Worm (Caenorhabditis elegans) whole organism, L1 larva: ENCODE measurements around the gene hsp-110.

ENCODE experiments used
- ama-1 ChIP-seq: fragments of 150-350 bp; optimal IDR thresholded peaks from 2 replicates; lab custom pipeline; 2014
- ces-1 ChIP-seq: fragments of 150-350 bp; optimal IDR thresholded peaks from 2 replicates; lab custom pipeline; 2014; ENCODE audit warnings: missing biosample characterization, missing genetic modification reagents, missing genetic modification characterization
- egl-27 ChIP-seq, 2 experiments: fragments of 150-350 bp in 1 of 2; sonication (generic microtip); optimal IDR thresholded peaks; 3 replicates each; lab custom pipeline; 2017 to 2018; ENCODE audit warnings: missing biosample characterization in 2 of 2, missing genetic modification characterization in 2 of 2, missing genetic modification reagents in 2 of 2
- irx-1 ChIP-seq: sonication (generic microtip); optimal IDR thresholded peaks from 2 replicates; lab custom pipeline; 2016; ENCODE audit warnings: missing genetic modification characterization, missing compliant biosample characterization
- jun-1 ChIP-seq: fragments of 150-350 bp; optimal IDR thresholded peaks from 2 replicates; lab custom pipeline; 2014; ENCODE audit warnings: missing biosample characterization, missing genetic modification reagents, missing genetic modification characterization
- lsy-2 ChIP-seq, 2 experiments: fragments of 150-350 bp; optimal IDR thresholded peaks; 2 replicates each; lab custom pipeline; 2014; ENCODE audit warnings: missing biosample characterization in 2 of 2, missing genetic modification characterization in 2 of 2
- nhr-237 ChIP-seq: fragments of 150-350 bp; optimal IDR thresholded peaks from 2 replicates; lab custom pipeline; 2014; ENCODE audit warnings: missing biosample characterization, missing genetic modification characterization
- nhr-28 ChIP-seq: fragments of 150-350 bp; optimal IDR thresholded peaks from 2 replicates; lab custom pipeline; 2014; ENCODE audit warnings: missing biosample characterization, missing genetic modification characterization
- rnt-1 ChIP-seq: sonication (generic microtip); optimal IDR thresholded peaks from 2 replicates; lab custom pipeline; 2016; ENCODE audit warnings: mild to moderate bottlenecking, missing genetic modification characterization, moderate library complexity, missing compliant biosample characterization
- skn-1 ChIP-seq: fragments of 150-350 bp; optimal IDR thresholded peaks from 2 replicates; lab custom pipeline; 2014; ENCODE audit warnings: missing biosample characterization, missing genetic modification characterization
- zag-1 ChIP-seq: fragments of 150-350 bp; optimal IDR thresholded peaks from 2 replicates; lab custom pipeline; 2014; ENCODE audit warnings: missing biosample characterization, missing genetic modification characterization
- ztf-11 ChIP-seq, 2 experiments: sonication (generic microtip); optimal IDR thresholded peaks; 2 replicates each; lab custom pipeline; 2016 to 2017; ENCODE audit warnings: missing genetic modification characterization in 2 of 2, missing biosample characterization in 1 of 2, missing compliant biosample characterization in 1 of 2
- ztf-4 ChIP-seq: fragments of 150-350 bp; optimal IDR thresholded peaks from 2 replicates; lab custom pipeline; 2014; ENCODE audit warnings: missing biosample characterization, missing genetic modification characterization

DNA sequence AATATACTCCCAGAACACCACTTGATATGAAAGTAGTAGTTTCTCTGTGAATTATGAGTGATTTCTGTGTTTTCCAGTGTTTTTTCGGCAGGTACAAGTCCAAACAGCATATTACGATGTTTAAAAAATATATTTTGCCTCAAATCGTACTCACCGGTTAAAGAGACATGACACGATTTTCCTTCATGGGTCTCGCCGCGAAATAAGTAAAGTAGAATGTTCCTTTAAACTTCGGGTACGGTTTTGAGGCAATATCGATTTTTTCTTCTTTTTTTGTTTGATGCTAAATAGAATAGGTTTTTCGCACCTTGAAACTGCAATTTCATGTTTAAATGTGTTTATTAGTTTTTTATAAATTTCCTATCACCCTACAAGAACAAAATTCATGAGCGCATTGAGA, 45.2 kb upstream of the hsp-110 start:
- TF ChIP-seq zag-1 (tag; lab: Kevin White, UChicago) (no peak), skn-1 (tag; lab: Kevin White, UChicago) (no peak), jun-1 (tag; lab: Kevin White, UChicago) (no peak), irx-1 (tag; lab: Kevin White, UChicago) (no peak), ztf-4 (tag; lab: Kevin White, UChicago) (no peak), ama-1 (lab: Kevin White, UChicago) (no peak), lsy-2 (tag; optimal IDR thresholded peaks at IDR 0.05; lab: Kevin White, UChicago) (no peak), nhr-28 (tag; lab: Kevin White, UChicago) (no peak), egl-27 (tag; optimal IDR thresholded peaks at IDR 0.05; lab: Kevin White, UChicago) (no peak), ces-1 (GFP tag; lab: Kevin White, UChicago) (no peak), rnt-1 (no peak), ztf-11 (tag; optimal IDR thresholded peaks at IDR 0.05; lab: Kevin White, UChicago) (no peak), nhr-237 (tag; lab: Kevin White, UChicago) (no peak)
